Fruit fly (Drosophila melanogaster) whole organism, wandering third instar larva: ENCODE data around the gene CG6055.

Source experiments
- Abd-B ChIP-seq: fragments of >200 bp; optimal IDR thresholded peaks from 2 replicates; lab custom pipeline; 2017; ENCODE audit warnings: missing biosample characterization, missing genetic modification characterization
- Dif ChIP-seq: fragments of 200-275, 200-300 bp; sonication (Bioruptor generic); optimal IDR thresholded peaks from 2 replicates; lab custom pipeline; 2018; ENCODE audit warnings: missing biosample characterization, missing genetic modification characterization; ENCODE audit not compliant: partially characterized antibody
- HLH106 ChIP-seq: fragments of 200-800 bp; optimal IDR thresholded peaks from 3 replicates; lab custom pipeline; 2019; ENCODE audit warnings: missing biosample characterization, mild to moderate bottlenecking, missing genetic modification characterization, moderate library complexity
- Mio ChIP-seq: sonication (Bioruptor generic); optimal IDR thresholded peaks from 2 replicates; lab custom pipeline; 2016; ENCODE audit warnings: missing biosample characterization, missing genetic modification characterization
- Vsx2 ChIP-seq: fragments of 200-300, 225-300 bp; sonication (Bioruptor generic); optimal IDR thresholded peaks from 2 replicates; lab custom pipeline; 2018; ENCODE audit warnings: missing biosample characterization, missing genetic modification characterization; ENCODE audit not compliant: partially characterized antibody
- h ChIP-seq: fragments of 200-800 bp; sonication (Bioruptor generic); optimal IDR thresholded peaks from 3 replicates; lab custom pipeline; 2016; ENCODE audit warnings: missing biosample characterization, mild to moderate bottlenecking, missing genetic modification characterization
- lola ChIP-seq: fragments of >200 bp; optimal IDR thresholded peaks from 2 replicates; lab custom pipeline; 2017; ENCODE audit warnings: missing biosample characterization, missing genetic modification characterization
- pan ChIP-seq: fragments of >200 bp; optimal IDR thresholded peaks from 2 replicates; lab custom pipeline; 2017
- sv ChIP-seq: fragments of 200-800 bp; sonication (Bioruptor generic); optimal IDR thresholded peaks from 3 replicates; lab custom pipeline; 2016; ENCODE audit warnings: missing biosample characterization, missing genetic modification characterization
- tai ChIP-seq: sonication (Bioruptor generic); optimal IDR thresholded peaks from 2 replicates; lab custom pipeline; 2016; ENCODE audit warnings: missing biosample characterization, missing genetic modification characterization

- no peak for TF ChIP-seq tai (GFP tag; lab: Kevin White, UChicago)
- TF ChIP-seq sv (GFP tag; lab: Kevin White, UChicago): no peak
- TF ChIP-seq Dif (GFP tag; lab: Kevin White, UChicago): no peak
- TF ChIP-seq Abd-B (GFP tag; lab: Kevin White, UChicago): no peak
- TF ChIP-seq lola (GFP tag; lab: Kevin White, UChicago): no peak
- TF ChIP-seq Mio: no peak
- no peak for TF ChIP-seq Vsx2
- no peak for TF ChIP-seq pan
- TF ChIP-seq HLH106: no peak
- TF ChIP-seq h (GFP tag; lab: Kevin White, UChicago): no peak
Observed at dm6 chr2L:7498208-7498607, 31.9 kb downstream of the CG6055 start.
